Worm (Caenorhabditis elegans) whole organism, young adult: Measurements from ENCODE around the gene C14A6.7.

Source experiments
- attf-6 ChIP-seq: fragments of 200-800 bp; sonication (Bioruptor generic); IDR thresholded peaks from 2 replicates; pipeline ENCODE4 v1.3.6; 2022; ENCODE audit warnings: missing genetic modification reagents, missing genetic modification characterization, missing compliant biosample characterization
- hlh-12 ChIP-seq: sonication (generic microtip); optimal IDR thresholded peaks from 2 replicates; lab custom pipeline; 2016; ENCODE audit warnings: missing genetic modification characterization, missing compliant biosample characterization
- hmg-20 ChIP-seq: fragments of 200-800 bp; sonication (Bioruptor generic); IDR thresholded peaks from 2 replicates; pipeline ENCODE4 v1.3.6; 2022; ENCODE audit warnings: missing genetic modification reagents, missing genetic modification characterization, missing compliant biosample characterization
- sea-2 ChIP-seq: fragments of 200-800 bp; sonication (Bioruptor generic); IDR thresholded peaks from 2 replicates; pipeline ENCODE4 v1.3.6; 2022; ENCODE audit warnings: missing genetic modification characterization, missing compliant biosample characterization
- snpc-1.3 ChIP-seq: sonication (generic microtip); optimal IDR thresholded peaks from 2 replicates; lab custom pipeline; 2017; ENCODE audit warnings: missing genetic modification characterization, mild to moderate bottlenecking, missing compliant biosample characterization, antibody characterized with exemption, moderate library complexity, missing genotype, missing genetic modification reagents; ENCODE audit not compliant: insufficient read depth
- snpc-4 ChIP-seq, 5 experiments: fragments of 150-350 bp in 1 of 5; sonication (generic microtip) in 4 of 5; optimal IDR thresholded peaks; 2 replicates each; lab custom pipeline; 2014 to 2018; ENCODE audit warnings: missing genetic modification characterization in 5 of 5, missing biosample characterization in 3 of 5, antibody characterized with exemption in 2 of 5, mild to moderate bottlenecking in 2 of 5, missing compliant biosample characterization in 2 of 5, missing genotype in 2 of 5, moderate library complexity in 2 of 5, missing genetic modification reagents in 1 of 5

- TF ChIP-seq snpc-1.3 (tag; lab: Kevin White, UChicago) = no peak
- no peak for TF ChIP-seq sea-2 (GFP tag; lab: Robert Waterston, UW)
- TF ChIP-seq hlh-12 (tag; lab: Kevin White, UChicago) = no peak
- TF ChIP-seq attf-6 (GFP tag; lab: Robert Waterston, UW) = no peak
- no peak for TF ChIP-seq hmg-20 (GFP tag; lab: Robert Waterston, UW)
- TF ChIP-seq snpc-4 (GFP tag; optimal IDR thresholded peaks at IDR 0.05; lab: Kevin White, UChicago) = no peak
- no peak for TF ChIP-seq snpc-4 (tag; optimal IDR thresholded peaks at IDR 0.05; lab: Kevin White, UChicago)
Measured at ce11 chrV:18128545-18128944, 39.6 kb downstream of the C14A6.7 start.
